Worm (Caenorhabditis elegans) whole organism, young adult: ENCODE data around the gene M163.21.

Experiments used
- B0019.2 ChIP-seq: fragments of 200-800 bp; sonication (Bioruptor generic); conservative IDR thresholded peaks from 2 replicates; pipeline ENCODE4 v1.3.6; 2022; ENCODE audit warnings: missing genetic modification reagents, missing genetic modification characterization, missing compliant biosample characterization
- B0261.1 ChIP-seq: sonication (generic microtip); optimal IDR thresholded peaks from 2 replicates; lab custom pipeline; 2016; ENCODE audit warnings: mild to moderate bottlenecking, missing genetic modification characterization, moderate library complexity, missing compliant biosample characterization
- B0336.3 ChIP-seq: fragments of 200-800 bp; sonication (Bioruptor generic); IDR thresholded peaks from 2 replicates; pipeline ENCODE4 v1.3.6; 2022; ENCODE audit warnings: missing genetic modification characterization, missing compliant biosample characterization
- F33H1.4 ChIP-seq: fragments of 200-800 bp; sonication (Bioruptor generic); IDR thresholded peaks from 2 replicates; pipeline ENCODE4 v1.3.6; 2022; ENCODE audit warnings: missing genetic modification reagents, missing genetic modification characterization, missing compliant biosample characterization
- F49E8.2 ChIP-seq: sonication (generic microtip); optimal IDR thresholded peaks from 3 replicates; lab custom pipeline; 2017; ENCODE audit warnings: missing genetic modification characterization, mild to moderate bottlenecking, missing compliant biosample characterization, antibody characterized with exemption, moderate library complexity; ENCODE audit not compliant: insufficient read depth
- F57C9.4 ChIP-seq: sonication (generic microtip); optimal IDR thresholded peaks from 2 replicates; lab custom pipeline; 2017; ENCODE audit warnings: mild to moderate bottlenecking, missing genetic modification characterization, missing compliant biosample characterization
- aptf-3 ChIP-seq: fragments of 200-800 bp; sonication (Bioruptor generic); IDR thresholded peaks from 2 replicates; pipeline ENCODE4 v1.3.6; 2022; ENCODE audit warnings: missing genetic modification characterization, missing compliant biosample characterization
- atf-7 ChIP-seq: sonication (generic microtip); optimal IDR thresholded peaks from 2 replicates; lab custom pipeline; 2017; ENCODE audit warnings: mild to moderate bottlenecking, missing genetic modification characterization, missing compliant biosample characterization
- bed-2 ChIP-seq: fragments of 200-800 bp; sonication (Bioruptor generic); IDR thresholded peaks from 2 replicates; pipeline ENCODE4 v1.3.6; 2022; ENCODE audit warnings: missing genetic modification reagents, missing genetic modification characterization, missing compliant biosample characterization
- ccch-3 ChIP-seq: fragments of 200-800 bp; sonication (Bioruptor generic); optimal IDR thresholded peaks from 2 replicates; lab custom pipeline; 2018; ENCODE audit warnings: mild to moderate bottlenecking, missing genetic modification characterization, missing compliant biosample characterization
- ceh-58 ChIP-seq: fragments of 200-800 bp; sonication (Bioruptor generic); IDR thresholded peaks from 2 replicates; pipeline ENCODE4 v1.3.6; 2022; ENCODE audit warnings: missing genetic modification characterization, missing compliant biosample characterization
- die-1 ChIP-seq: sonication (generic microtip); optimal IDR thresholded peaks from 2 replicates; lab custom pipeline; 2016; ENCODE audit warnings: missing genotype, mild to moderate bottlenecking, missing genetic modification characterization, missing compliant biosample characterization
- dox-1 ChIP-seq: fragments of 200-800 bp; sonication (Bioruptor generic); IDR thresholded peaks from 2 replicates; pipeline ENCODE4 v1.3.6; 2022; ENCODE audit warnings: missing genetic modification reagents, missing genetic modification characterization, missing compliant biosample characterization
- egl-18 ChIP-seq: fragments of 200-800 bp; sonication (Bioruptor generic); IDR thresholded peaks from 2 replicates; pipeline ENCODE4 v1.3.6; 2022; ENCODE audit warnings: missing genetic modification reagents, missing genetic modification characterization, missing compliant biosample characterization
- egrh-3 ChIP-seq: fragments of 200-800 bp; sonication (Bioruptor generic); IDR thresholded peaks from 2 replicates; pipeline ENCODE4 v1.3.6; 2022; ENCODE audit warnings: missing genetic modification reagents, missing genetic modification characterization, missing compliant biosample characterization
- lin-54 ChIP-seq: fragments of 200-800 bp; sonication (Bioruptor generic); optimal IDR thresholded peaks from 2 replicates; lab custom pipeline; 2018; ENCODE audit warnings: mild to moderate bottlenecking, missing genetic modification characterization, missing compliant biosample characterization
- lsy-27 ChIP-seq: sonication (generic microtip); optimal IDR thresholded peaks from 2 replicates; lab custom pipeline; 2017; ENCODE audit warnings: missing genetic modification characterization, mild to moderate bottlenecking, missing compliant biosample characterization, antibody characterized with exemption, missing genotype, borderline replicate concordance; ENCODE audit not compliant: insufficient read depth
- madf-6 ChIP-seq: fragments of 200-800 bp; sonication (Bioruptor generic); IDR thresholded peaks from 2 replicates; pipeline ENCODE4 v1.3.6; 2022; ENCODE audit warnings: missing genetic modification reagents, missing genetic modification characterization, missing compliant biosample characterization
- madf-8 ChIP-seq: fragments of 200-800 bp; sonication (Bioruptor generic); conservative IDR thresholded peaks from 2 replicates; pipeline ENCODE4 v1.3.6; 2022; ENCODE audit warnings: missing genetic modification reagents, missing genetic modification characterization, missing compliant biosample characterization
- mel-28 ChIP-seq: sonication (generic microtip); optimal IDR thresholded peaks from 2 replicates; lab custom pipeline; 2016; ENCODE audit warnings: borderline replicate concordance, mild to moderate bottlenecking, missing genetic modification characterization, missing compliant biosample characterization
- nfya-2 ChIP-seq: fragments of 200-800 bp; sonication (Bioruptor generic); IDR thresholded peaks from 2 replicates; pipeline ENCODE4 v1.3.6; 2022; ENCODE audit warnings: missing genetic modification reagents, missing genetic modification characterization, missing compliant biosample characterization
- nhr-90 ChIP-seq: sonication (generic microtip); optimal IDR thresholded peaks from 2 replicates; lab custom pipeline; 2016; ENCODE audit warnings: missing genotype, mild to moderate bottlenecking, missing genetic modification characterization, missing compliant biosample characterization
- pha-4 ChIP-seq: fragments of 150-350 bp; sonication (generic microtip); optimal IDR thresholded peaks from 2 replicates; lab custom pipeline; 2014; ENCODE audit warnings: missing biosample characterization, missing genetic modification reagents, missing genetic modification characterization
- rec-8 ChIP-seq, 2 experiments: sonication (generic microtip); optimal IDR thresholded peaks; 2 replicates each; lab custom pipeline; 2016; ENCODE audit warnings: mild to moderate bottlenecking in 2 of 2, missing genetic modification characterization in 2 of 2, missing genetic modification reagents in 2 of 2, missing genotype in 2 of 2, missing biosample characterization in 1 of 2, missing compliant biosample characterization in 1 of 2, moderate library complexity in 1 of 2
- snpc-1.3 ChIP-seq: sonication (generic microtip); optimal IDR thresholded peaks from 2 replicates; lab custom pipeline; 2017; ENCODE audit warnings: missing genetic modification characterization, mild to moderate bottlenecking, missing compliant biosample characterization, antibody characterized with exemption, moderate library complexity, missing genotype, missing genetic modification reagents; ENCODE audit not compliant: insufficient read depth
- snpc-4 ChIP-seq, 5 experiments: fragments of 150-350 bp in 1 of 5; sonication (generic microtip) in 4 of 5; optimal IDR thresholded peaks; 2 replicates each; lab custom pipeline; 2014 to 2018; ENCODE audit warnings: missing genetic modification characterization in 5 of 5, missing biosample characterization in 3 of 5, antibody characterized with exemption in 2 of 5, mild to moderate bottlenecking in 2 of 5, missing compliant biosample characterization in 2 of 5, missing genotype in 2 of 5, moderate library complexity in 2 of 5, missing genetic modification reagents in 1 of 5
- somi-1 ChIP-seq: fragments of 200-800 bp; sonication (Bioruptor generic); optimal IDR thresholded peaks from 2 replicates; lab custom pipeline; 2018; ENCODE audit warnings: mild to moderate bottlenecking, missing genetic modification characterization, missing compliant biosample characterization
- tbx-9 ChIP-seq: sonication (generic microtip); optimal IDR thresholded peaks from 2 replicates; lab custom pipeline; 2016; ENCODE audit warnings: borderline replicate concordance, missing genetic modification characterization, inconsistent platforms, missing compliant biosample characterization
- unc-130 ChIP-seq: sonication (generic microtip); optimal IDR thresholded peaks from 2 replicates; lab custom pipeline; 2016; ENCODE audit warnings: missing genetic modification reagents, missing genetic modification characterization, missing compliant biosample characterization
- ztf-18 ChIP-seq: sonication (generic microtip); optimal IDR thresholded peaks from 2 replicates; lab custom pipeline; 2016; ENCODE audit warnings: missing genotype, mild to moderate bottlenecking, missing genetic modification characterization, missing compliant biosample characterization
- ztf-25 ChIP-seq: fragments of 200-800 bp; sonication (Bioruptor generic); IDR thresholded peaks from 2 replicates; pipeline ENCODE4 v1.3.6; 2022; ENCODE audit warnings: missing genetic modification reagents, missing genetic modification characterization, missing compliant biosample characterization

Gene M163.21

ce11 chrX:14490486-14490885 is 23.9 kb downstream of the M163.21 start (continued):
- peak; percentile 93 for TF ChIP-seq egrh-3 (GFP tag; lab: Robert Waterston, UW)
- TF ChIP-seq F49E8.2 (tag; lab: Kevin White, UChicago): no peak
- TF ChIP-seq rec-8 (tag; optimal IDR thresholded peaks at IDR 0.05; lab: Kevin White, UChicago): no peak
- TF ChIP-seq F57C9.4 (tag; lab: Kevin White, UChicago): no peak

ce11 chrX:14491103-14491502 is 24.5 kb downstream of the M163.21 start:
- no peak for TF ChIP-seq pha-4 (tag; lab: Kevin White, UChicago)
- TF ChIP-seq bed-2 (GFP tag; lab: Robert Waterston, UW): no peak
- no peak for TF ChIP-seq madf-6
- no peak for TF ChIP-seq lsy-27 (tag; lab: Kevin White, UChicago)
- TF ChIP-seq nfya-2: no peak
- TF ChIP-seq mel-28 (tag; lab: Kevin White, UChicago): no peak
- TF ChIP-seq tbx-9 (tag; lab: Kevin White, UChicago): no peak
- TF ChIP-seq aptf-3 (GFP tag; lab: Robert Waterston, UW): no peak

- no peak for TF ChIP-seq unc-130 (GFP tag; lab: Kevin White, UChicago)
- no peak for TF ChIP-seq dox-1 (GFP tag; lab: Robert Waterston, UW)
- TF ChIP-seq lin-54 (GFP tag; lab: Kevin White, UChicago): no peak
- TF ChIP-seq B0261.1 (tag; lab: Kevin White, UChicago): no peak
- TF ChIP-seq B0336.3 (GFP tag; lab: Robert Waterston, UW): no peak
- no peak for TF ChIP-seq snpc-1.3 (tag; lab: Kevin White, UChicago)
- no peak for TF ChIP-seq snpc-4 (GFP tag; optimal IDR thresholded peaks at IDR 0.05; lab: Kevin White, UChicago)
- TF ChIP-seq snpc-4 (tag; optimal IDR thresholded peaks at IDR 0.05; lab: Kevin White, UChicago): no peak
- no peak for TF ChIP-seq ztf-25 (GFP tag; lab: Robert Waterston, UW)
- TF ChIP-seq somi-1 (GFP tag; lab: Kevin White, UChicago): no peak
- TF ChIP-seq B0019.2 (GFP tag; lab: Robert Waterston, UW): no peak
- no peak for TF ChIP-seq ccch-3 (GFP tag; lab: Kevin White, UChicago)
- TF ChIP-seq ceh-58 (GFP tag; lab: Robert Waterston, UW): no peak
Measured at ce11 chrX:14492441-14492840, 25.8 kb downstream of the M163.21 start.

- TF ChIP-seq egl-18 (GFP tag; lab: Robert Waterston, UW): 0 out of 2 replicates have a peak, but pooled peaks have one; percentile 6
- TF ChIP-seq madf-8 (GFP tag; lab: Robert Waterston, UW): no peak
- no peak for TF ChIP-seq atf-7
- no peak for TF ChIP-seq F33H1.4
- TF ChIP-seq die-1 (tag; lab: Kevin White, UChicago): no peak
Measured at ce11 chrX:14495075-14495474, 28.4 kb downstream of the M163.21 start.

- TF ChIP-seq snpc-1.3 (tag; lab: Kevin White, UChicago) (no peak), ztf-18 (tag; lab: Kevin White, UChicago) (no peak), nhr-90 (no peak)
Measured at ce11 chrX:14495785-14496184, 29.2 kb downstream of the M163.21 start, which contains the start of gene ztf-14. ztf-14 (plus strand) TSS chrX:14496085.
